Fruit fly (Drosophila melanogaster) whole organism, embryonic: ENCODE data around the gene cher.

Experiments
- CG1024 ChIP-seq: fragments of 200-800 bp; sonication (Bioruptor generic); IDR thresholded peaks from 2 replicates; pipeline ENCODE4 v1.3.6; 2022; ENCODE audit warnings: missing biosample characterization, missing genetic modification characterization
- CG10366 ChIP-seq: fragments of 200-800 bp; sonication (Bioruptor generic); IDR thresholded peaks from 2 replicates; pipeline ENCODE4 v1.3.6; 2022; ENCODE audit warnings: missing biosample characterization, missing genetic modification characterization
- CG10462 ChIP-seq: fragments of 200-800 bp; sonication (Bioruptor generic); optimal IDR thresholded peaks from 2 replicates; lab custom pipeline; 2016; ENCODE audit warnings: missing biosample characterization, missing genetic modification characterization
- CG10959 ChIP-seq: fragments of 200-800 bp; sonication (Bioruptor generic); IDR thresholded peaks from 2 replicates; pipeline ENCODE4 v1.3.6; 2022; ENCODE audit warnings: missing biosample characterization, missing genetic modification characterization
- CG11093 ChIP-seq: fragments of 200-800 bp; sonication (Bioruptor generic); IDR thresholded peaks from 3 replicates; pipeline ENCODE4 v1.3.6; 2022; ENCODE audit warnings: missing biosample characterization, missing genetic modification characterization
- CG12219 ChIP-seq: fragments of 200-800 bp; sonication (Bioruptor generic); optimal IDR thresholded peaks from 3 replicates; lab custom pipeline; 2018; ENCODE audit warnings: missing biosample characterization, mild to moderate bottlenecking, missing genetic modification characterization
- CG12236 ChIP-seq: fragments of 200-800 bp; sonication (Bioruptor generic); optimal IDR thresholded peaks from 2 replicates; lab custom pipeline; 2016; ENCODE audit warnings: missing biosample characterization, missing genetic modification characterization
- CG14050 ChIP-seq: fragments of 200-800 bp; sonication (Bioruptor generic); IDR thresholded peaks from 3 replicates; pipeline ENCODE4 v1.3.6; 2022; ENCODE audit warnings: missing biosample characterization, missing genetic modification characterization
- CG14965 ChIP-seq: fragments of 200-800 bp; sonication (Bioruptor generic); optimal IDR thresholded peaks from 2 replicates; lab custom pipeline; 2016; ENCODE audit warnings: missing biosample characterization, missing genetic modification characterization, borderline replicate concordance
- CG15073 ChIP-seq: fragments of 200-800 bp; sonication (Bioruptor generic); optimal IDR thresholded peaks from 2 replicates; lab custom pipeline; 2016; ENCODE audit warnings: missing biosample characterization, missing genetic modification characterization
- CG16815 ChIP-seq: fragments of 200-800 bp; sonication (Bioruptor generic); optimal IDR thresholded peaks from 3 replicates; lab custom pipeline; 2017; ENCODE audit warnings: missing biosample characterization, mild to moderate bottlenecking, missing genetic modification characterization
- CG1832 ChIP-seq: fragments of 200-800 bp; sonication (Bioruptor generic); optimal IDR thresholded peaks from 2 replicates; lab custom pipeline; 2017; ENCODE audit warnings: missing biosample characterization, mild to moderate bottlenecking, missing genetic modification characterization, inconsistent platforms
- CG2678 ChIP-seq: fragments of 200-800 bp; sonication (Bioruptor generic); optimal IDR thresholded peaks from 3 replicates; lab custom pipeline; 2019; ENCODE audit warnings: missing biosample characterization, mild to moderate bottlenecking, missing genetic modification characterization, moderate library complexity
- CG31388 ChIP-seq: fragments of 200-800 bp; sonication (Bioruptor generic); optimal IDR thresholded peaks from 2 replicates; lab custom pipeline; 2016; ENCODE audit warnings: missing biosample characterization, missing genetic modification characterization
- CG3407 ChIP-seq: fragments of 200-800 bp; sonication (Bioruptor generic); optimal IDR thresholded peaks from 2 replicates; lab custom pipeline; 2018; ENCODE audit warnings: missing biosample characterization, mild to moderate bottlenecking, missing genetic modification characterization
- CG4617 ChIP-seq: fragments of 200-800 bp; sonication (Bioruptor generic); optimal IDR thresholded peaks from 3 replicates; lab custom pipeline; 2016; ENCODE audit warnings: missing biosample characterization, missing genetic modification characterization, borderline replicate concordance
- CG4854 ChIP-seq: fragments of 200-800 bp; sonication (Bioruptor generic); optimal IDR thresholded peaks from 2 replicates; lab custom pipeline; 2016; ENCODE audit warnings: missing biosample characterization, missing genetic modification characterization, inconsistent platforms
- CG7786 ChIP-seq: fragments of 200-800 bp; sonication (Bioruptor generic); optimal IDR thresholded peaks from 2 replicates; lab custom pipeline; 2016; ENCODE audit warnings: missing biosample characterization, missing genetic modification characterization
- CG8924 ChIP-seq: fragments of 200-800 bp; optimal IDR thresholded peaks from 3 replicates; lab custom pipeline; 2019; ENCODE audit warnings: missing biosample characterization, mild to moderate bottlenecking, missing genetic modification characterization, moderate library complexity
- CG9876 ChIP-seq: fragments of 200-800 bp; sonication (Bioruptor generic); optimal IDR thresholded peaks from 2 replicates; lab custom pipeline; 2016; ENCODE audit warnings: missing biosample characterization, missing genetic modification characterization
- E2f1 ChIP-seq: fragments of 200-800 bp; sonication (Bioruptor generic); IDR thresholded peaks from 2 replicates; pipeline ENCODE4 v1.3.6; 2022; ENCODE audit warnings: missing biosample characterization, missing genetic modification characterization
- H15 ChIP-seq: fragments of 200-800 bp; sonication (Bioruptor generic); IDR thresholded peaks from 3 replicates; pipeline ENCODE4 v1.3.6; 2022; ENCODE audit warnings: missing biosample characterization, missing genetic modification characterization
- Hand ChIP-seq: fragments of 200-800 bp; sonication (Bioruptor generic); optimal IDR thresholded peaks from 2 replicates; lab custom pipeline; 2017; ENCODE audit warnings: mild to moderate bottlenecking, missing biosample characterization, missing genetic modification reagents, missing genetic modification characterization
- HmgZ ChIP-seq: fragments of 200-800 bp; sonication (Bioruptor generic); optimal IDR thresholded peaks from 2 replicates; lab custom pipeline; 2018; ENCODE audit warnings: missing biosample characterization, mild to moderate bottlenecking, missing genetic modification characterization
- Hr39 ChIP-seq: fragments of >200 bp; optimal IDR thresholded peaks from 2 replicates; lab custom pipeline; 2017
- NK7.1 ChIP-seq: fragments of 200-800 bp; sonication (Bioruptor generic); optimal IDR thresholded peaks from 3 replicates; lab custom pipeline; 2016; ENCODE audit warnings: missing biosample characterization, missing genetic modification characterization
- Nf-YC ChIP-seq: fragments of 200-800 bp; optimal IDR thresholded peaks from 3 replicates; lab custom pipeline; 2019; ENCODE audit warnings: missing biosample characterization, mild to moderate bottlenecking, missing genetic modification characterization, moderate library complexity
- Oli ChIP-seq: fragments of 200-800 bp; sonication (Bioruptor generic); optimal IDR thresholded peaks from 2 replicates; lab custom pipeline; 2018; ENCODE audit warnings: missing biosample characterization, mild to moderate bottlenecking, missing genetic modification characterization, moderate library complexity
- Optix ChIP-seq: fragments of 200-800 bp; sonication (Bioruptor generic); IDR thresholded peaks from 3 replicates; pipeline ENCODE4 v1.3.6; 2022; ENCODE audit warnings: missing biosample characterization, missing genetic modification characterization
- Rx ChIP-seq: fragments of 200-800 bp; sonication (Bioruptor generic); IDR thresholded peaks from 2 replicates; pipeline ENCODE4 v1.3.6; 2022; ENCODE audit warnings: missing biosample characterization, missing genetic modification characterization
- Sin3A ChIP-seq: fragments of >200 bp; optimal IDR thresholded peaks from 2 replicates; lab custom pipeline; 2018
- Sox102F ChIP-seq: fragments of 200-800 bp; sonication (Bioruptor generic); optimal IDR thresholded peaks from 2 replicates; lab custom pipeline; 2018; ENCODE audit warnings: missing biosample characterization, mild to moderate bottlenecking, missing genetic modification characterization, moderate library complexity
- Taf1 ChIP-seq: fragments of 200-800 bp; sonication (Bioruptor generic); IDR thresholded peaks from 2 replicates; pipeline ENCODE4 v1.3.6; 2022; ENCODE audit warnings: missing biosample characterization, missing genetic modification characterization
- Tbp ChIP-seq: fragments of >200 bp; optimal IDR thresholded peaks from 2 replicates; lab custom pipeline; 2018; ENCODE audit warnings: missing biosample characterization, missing genetic modification characterization
- cas ChIP-seq: fragments of 200-800 bp; sonication (Bioruptor generic); IDR thresholded peaks from 2 replicates; pipeline ENCODE4 v1.3.6; 2022; ENCODE audit warnings: missing biosample characterization, missing genetic modification characterization
- crol ChIP-seq: fragments of 200-800 bp; sonication (Bioruptor generic); IDR thresholded peaks from 2 replicates; pipeline ENCODE4 v1.3.6; 2022; ENCODE audit warnings: missing biosample characterization, missing genetic modification characterization
- danr ChIP-seq: fragments of 200-800 bp; sonication (Bioruptor generic); IDR thresholded peaks from 2 replicates; pipeline ENCODE4 v1.3.6; 2022; ENCODE audit warnings: missing biosample characterization, missing genetic modification characterization
- dati ChIP-seq: fragments of 200-800 bp; sonication (Bioruptor generic); IDR thresholded peaks from 2 replicates; pipeline ENCODE4 v1.3.6; 2022; ENCODE audit warnings: missing biosample characterization, missing genetic modification characterization
- dimm ChIP-seq: fragments of 200-800 bp; sonication (Bioruptor generic); IDR thresholded peaks from 2 replicates; pipeline ENCODE4 v1.3.6; 2022; ENCODE audit warnings: missing biosample characterization, missing genetic modification characterization
- disco-r ChIP-seq: fragments of 200-800 bp; sonication (Bioruptor generic); optimal IDR thresholded peaks from 2 replicates; lab custom pipeline; 2016; ENCODE audit warnings: missing biosample characterization, missing genetic modification characterization
- fu2 ChIP-seq: fragments of 200-800 bp; sonication (Bioruptor generic); optimal IDR thresholded peaks from 2 replicates; lab custom pipeline; 2016; ENCODE audit warnings: missing biosample characterization, missing genetic modification characterization
- gsb-n ChIP-seq: fragments of 200-800 bp; sonication (Bioruptor generic); optimal IDR thresholded peaks from 3 replicates; lab custom pipeline; 2018; ENCODE audit warnings: missing biosample characterization, mild to moderate bottlenecking, missing genetic modification characterization
- hbn ChIP-seq: fragments of 200-800 bp; sonication (Bioruptor generic); IDR thresholded peaks from 2 replicates; pipeline ENCODE4 v1.3.6; 2022; ENCODE audit warnings: missing biosample characterization, missing genetic modification characterization; ENCODE audit not compliant: partially characterized antibody
- hkb ChIP-seq, 2 experiments: fragments of 200-800 bp in 1 of 2; fragments of >200 bp in 1 of 2; sonication (Bioruptor generic) in 1 of 2; IDR thresholded peaks in 1 of 2; optimal IDR thresholded peaks in 1 of 2; 2 replicates each; pipeline versions ENCODE4 v1.3.6 to Lab custom; 2017 to 2022; ENCODE audit warnings: missing biosample characterization in 1 of 2, missing genetic modification characterization in 1 of 2
- mld ChIP-seq: fragments of 200-800 bp; sonication (Bioruptor generic); IDR thresholded peaks from 3 replicates; pipeline ENCODE4 v1.3.6; 2022; ENCODE audit warnings: missing biosample characterization, missing genetic modification characterization; ENCODE audit not compliant: partially characterized antibody
- ro ChIP-seq: fragments of 200-800 bp; sonication (Bioruptor generic); IDR thresholded peaks from 2 replicates; pipeline ENCODE4 v1.3.6; 2022; ENCODE audit warnings: missing biosample characterization, missing genetic modification characterization
- seq ChIP-seq: fragments of 200-800 bp; sonication (Bioruptor generic); IDR thresholded peaks from 2 replicates; pipeline ENCODE4 v1.3.6; 2022; ENCODE audit warnings: missing biosample characterization, missing genetic modification characterization
- shn ChIP-seq: fragments of 200-800 bp; sonication (Bioruptor generic); optimal IDR thresholded peaks from 3 replicates; lab custom pipeline; 2016; ENCODE audit warnings: missing biosample characterization, missing genetic modification characterization
- tna ChIP-seq: fragments of 200-800 bp; sonication (Bioruptor generic); IDR thresholded peaks from 2 replicates; pipeline ENCODE4 v1.3.6; 2022; ENCODE audit warnings: missing biosample characterization, missing genetic modification characterization; ENCODE audit not compliant: partially characterized antibody
- trem ChIP-seq: fragments of 200-800 bp; optimal IDR thresholded peaks from 3 replicates; lab custom pipeline; 2019; ENCODE audit warnings: missing biosample characterization, mild to moderate bottlenecking, missing genetic modification characterization, moderate library complexity
- yki ChIP-seq: fragments of >200 bp; optimal IDR thresholded peaks from 3 replicates; lab custom pipeline; 2018

cher gene

dm6 chr3R:17151376-17152026, 26.3 kb upstream of the cher start, which contains the start of gene CG5292 (continued):
- TF ChIP-seq trem (tag; lab: Kevin White, UChicago) = peak; percentile 39
- 0 out of 2 replicates have a peak, but pooled peaks have one; percentile 9 for TF ChIP-seq tna (GFP tag; lab: Robert Waterston, UW)
- TF ChIP-seq NK7.1 (GFP tag; lab: Kevin White, UChicago) = peak; percentile 24
- no peak for TF ChIP-seq CG4854 (GFP tag; lab: Kevin White, UChicago)
- TF ChIP-seq fu2 (GFP tag; lab: Kevin White, UChicago) = no peak
- no peak for TF ChIP-seq CG12236 (GFP tag; lab: Kevin White, UChicago)
- TF ChIP-seq CG2678 (tag; lab: Kevin White, UChicago) = no peak
- no peak for TF ChIP-seq CG12219
- TF ChIP-seq hkb (optimal IDR thresholded peaks at IDR 0.05; lab: Kevin White, UChicago) = no peak
- no peak; the same call in 1 of the 2 replicates for TF ChIP-seq hkb (GFP tag; IDR thresholded peaks at IDR 0.05; lab: Robert Waterston, UW)
- TF ChIP-seq CG10959 = 0 out of 2 replicates have a peak, but pooled peaks have one; percentile 27
- peak; percentile 76 for TF ChIP-seq HmgZ (tag; lab: Kevin White, UChicago)
- no peak for TF ChIP-seq CG1832 (GFP tag; lab: Kevin White, UChicago)
- no peak for TF ChIP-seq CG31388 (GFP tag; lab: Kevin White, UChicago)
- TF ChIP-seq Optix = peak; percentile 27; the same call in 1 of the 3 replicates
- TF ChIP-seq danr (GFP tag; lab: Robert Waterston, UW) = no peak
- TF ChIP-seq Tbp (GFP tag; lab: Kevin White, UChicago) = no peak
- peak; percentile 15 for TF ChIP-seq CG10462 (GFP tag; lab: Kevin White, UChicago)
- no peak for TF ChIP-seq Hr39 (lab: Kevin White, UChicago)
- no peak for TF ChIP-seq shn (GFP tag; lab: Kevin White, UChicago)
- TF ChIP-seq cas = peak; percentile 40; the same call in 1 of the 2 replicates
- peak; percentile 33 for TF ChIP-seq Oli
- TF ChIP-seq yki (lab: Kevin White, UChicago) = no peak
- peak; percentile 42; the same call in 1 of the 2 replicates for TF ChIP-seq CG1024 (GFP tag; lab: Robert Waterston, UW)
- TF ChIP-seq Taf1 (GFP tag; lab: Robert Waterston, UW) = no peak
- no peak for TF ChIP-seq CG9876 (GFP tag; lab: Kevin White, UChicago)
- TF ChIP-seq gsb-n (tag; lab: Kevin White, UChicago) = peak; percentile 50
- TF ChIP-seq seq (GFP tag; lab: Robert Waterston, UW) = peak; percentile 34; the same call in 1 of the 2 replicates
- TF ChIP-seq CG16815 = peak; percentile 8
- TF ChIP-seq Sox102F (GFP tag; lab: Kevin White, UChicago) = no peak
- no peak for TF ChIP-seq dati (GFP tag; lab: Robert Waterston, UW)
- no peak for TF ChIP-seq dimm
- no peak for TF ChIP-seq ro (GFP tag; lab: Robert Waterston, UW)
- no peak for TF ChIP-seq CG7786 (GFP tag; lab: Kevin White, UChicago)
- TF ChIP-seq CG8924 (tag; lab: Kevin White, UChicago) = peak; percentile 61
- peak; percentile 30; the same call in 1 of the 3 replicates for TF ChIP-seq H15 (GFP tag; lab: Robert Waterston, UW)
- 0 out of 3 replicates have a peak, but pooled peaks have one; percentile 29 for TF ChIP-seq CG14050 (GFP tag; lab: Robert Waterston, UW)
- TF ChIP-seq hbn (GFP tag; lab: Robert Waterston, UW) = 0 out of 2 replicates have a peak, but pooled peaks have one; percentile 35
- TF ChIP-seq Sin3A (lab: Kevin White, UChicago) = peak; percentile 35
- TF ChIP-seq disco-r (GFP tag; lab: Kevin White, UChicago) = peak; percentile 20
- no peak for TF ChIP-seq CG15073
- TF ChIP-seq crol = no peak
- no peak for TF ChIP-seq Rx (GFP tag; lab: Robert Waterston, UW)
- no peak for TF ChIP-seq CG14965 (GFP tag; lab: Kevin White, UChicago)
- peak; percentile 59 for TF ChIP-seq CG4617 (GFP tag; lab: Kevin White, UChicago)
- TF ChIP-seq mld = peak; percentile 56; the same call in 1 of the 3 replicates
- peak; percentile 73 for TF ChIP-seq CG10366 (GFP tag; lab: Robert Waterston, UW)
- no peak for TF ChIP-seq Hand (GFP tag; lab: Kevin White, UChicago)
- peak; percentile 54; the same call in 1 of the 2 replicates for TF ChIP-seq E2f1 (GFP tag; lab: Robert Waterston, UW)
- TF ChIP-seq CG11093 (GFP tag; lab: Robert Waterston, UW) = no peak
- TF ChIP-seq Nf-YC (tag; lab: Kevin White, UChicago) = no peak
- no peak for TF ChIP-seq CG3407
